Worm (Caenorhabditis elegans): ENCODE results near the gene F47D12.6.
A peak's percentile ranks its signal among the peaks of the same experiment; 100 is the strongest.

The F47D12.6 gene

DNA sequence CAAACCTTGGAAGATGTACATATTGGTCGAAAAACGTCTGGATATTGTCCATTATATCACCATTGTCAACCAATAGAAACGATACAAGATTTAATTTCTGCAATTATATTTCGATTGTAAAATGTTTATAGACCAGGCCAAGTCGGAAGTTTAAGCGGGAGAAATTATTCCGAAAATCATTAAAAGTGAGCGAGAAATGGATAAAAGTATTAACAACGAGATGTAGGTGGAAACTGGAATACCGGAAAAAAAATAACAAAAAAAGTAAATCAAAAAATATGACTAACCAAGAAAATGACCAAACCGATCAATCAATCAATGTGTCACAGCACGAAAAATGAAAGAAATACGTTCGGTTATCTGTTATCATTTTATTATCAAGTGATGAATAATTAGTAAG lies at the start of gene F47D12.6:
F47D12.6 (minus strand) TSS at position 101 of the 400 bp plus-strand sequence.
- TF ChIP-seq lin-15B (tag; optimal IDR thresholded peaks at IDR 0.05) (no peak), nhr-19 (GFP tag; conservative IDR thresholded peaks at IDR 0.05) (no peak), lin-39 (tag; optimal IDR thresholded peaks at IDR 0.05) (no peak), elt-3 (tag; optimal IDR thresholded peaks at IDR 0.05) (peak in 1 of 6 experiments; percentile 53)

DNA sequence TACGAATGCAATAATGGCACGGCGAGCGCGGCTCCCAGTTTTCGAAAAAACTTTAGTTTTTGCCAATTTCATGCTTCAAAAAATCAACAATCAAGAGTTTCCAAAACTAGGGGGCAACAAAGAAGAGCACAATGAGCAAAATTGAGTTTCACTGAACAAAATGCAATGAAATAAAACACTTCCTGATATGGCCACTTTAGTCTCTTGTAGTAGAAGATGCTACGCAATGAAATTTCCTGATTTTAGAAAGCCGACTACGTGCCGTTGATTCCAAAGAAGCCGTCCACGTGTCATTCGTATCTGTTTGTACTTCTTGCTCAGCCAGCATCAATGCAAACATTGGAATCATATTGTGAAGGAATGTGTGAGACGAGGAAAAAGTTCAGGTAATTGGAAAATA lies 47.3 kb upstream of the F47D12.6 start:
- TF ChIP-seq lin-14 (GFP tag; optimal IDR thresholded peaks at IDR 0.05): peak; percentile 23
- no peak for TF ChIP-seq egl-13 (tag; optimal IDR thresholded peaks at IDR 0.05)
- peak; percentile 71 for TF ChIP-seq fkh-10 (GFP tag; optimal IDR thresholded peaks at IDR 0.05)

ce11 chrIII:6331211-6331782 lies 44.2 kb upstream of the F47D12.6 start, which contains the start of gene C56G2.4:
C56G2.4 (plus strand) TSS chrIII:6331732.
- TF ChIP-seq efl-1 (optimal IDR thresholded peaks at IDR 0.05) (no peak), efl-1 (GFP tag; optimal IDR thresholded peaks at IDR 0.05 in 1 of 2) (peak in 1 of 2 experiments; percentile 25), unc-130 (tag; optimal IDR thresholded peaks at IDR 0.05) (no peak), lin-35 (GFP tag; optimal IDR thresholded peaks at IDR 0.05) (no peak), nhr-11 (tag; optimal IDR thresholded peaks at IDR 0.05) (no peak), lin-13 (GFP tag; optimal IDR thresholded peaks at IDR 0.05) (no peak), C04F5.9 (tag; optimal IDR thresholded peaks at IDR 0.05) (no peak), xbp-1 (tag; optimal IDR thresholded peaks at IDR 0.05) (no peak), ces-1 (GFP tag; optimal IDR thresholded peaks at IDR 0.05) (no peak), lin-14 (GFP tag; optimal IDR thresholded peaks at IDR 0.05) (peak; percentile 4), pag-3 (tag; optimal IDR thresholded peaks at IDR 0.05; ENCODE audit: borderline replicate concordance, insufficient read depth) (no peak), zip-4 (GFP tag; optimal IDR thresholded peaks at IDR 0.05) (no peak), dsc-1 (tag; optimal IDR thresholded peaks at IDR 0.05) (no peak), zag-1 (tag; optimal IDR thresholded peaks at IDR 0.05) (no peak), fkh-10 (GFP tag; optimal IDR thresholded peaks at IDR 0.05) (peak; percentile 42), grh-1 (GFP tag; IDR thresholded peaks at IDR 0.05) (no peak), ets-5 (GFP tag; IDR thresholded peaks at IDR 0.05) (no peak), hlh-17 (GFP tag; optimal IDR thresholded peaks at IDR 0.05; ENCODE audit: borderline replicate concordance) (no peak), nhr-90 (tag; optimal IDR thresholded peaks at IDR 0.05; ENCODE audit: poor library complexity) (no peak)

DNA sequence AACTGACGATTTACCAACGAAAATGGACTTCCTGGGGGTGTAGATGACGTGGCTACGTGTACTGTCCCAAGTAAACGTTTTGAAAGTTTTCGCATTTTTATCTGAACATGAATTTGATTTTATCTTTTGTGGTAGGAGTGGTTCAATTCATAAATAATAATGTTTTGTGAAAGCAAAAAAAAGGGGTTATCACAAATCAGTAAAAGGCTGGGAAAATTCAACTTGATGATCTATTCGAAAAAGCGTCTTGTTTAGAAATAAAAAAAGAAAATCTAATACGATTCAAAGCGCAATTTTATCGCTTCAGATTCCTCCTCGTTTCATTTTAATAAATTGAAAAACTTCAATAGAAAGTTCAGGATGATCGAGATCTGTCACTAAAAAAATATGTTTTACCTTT lies 37.0 kb upstream of the F47D12.6 start, which contains the start of gene C56G2.5:
C56G2.5 (minus strand) TSS at position 101 of the 400 bp plus-strand sequence.
- no peak for TF ChIP-seq unc-98 (GFP tag; IDR thresholded peaks at IDR 0.05)

DNA sequence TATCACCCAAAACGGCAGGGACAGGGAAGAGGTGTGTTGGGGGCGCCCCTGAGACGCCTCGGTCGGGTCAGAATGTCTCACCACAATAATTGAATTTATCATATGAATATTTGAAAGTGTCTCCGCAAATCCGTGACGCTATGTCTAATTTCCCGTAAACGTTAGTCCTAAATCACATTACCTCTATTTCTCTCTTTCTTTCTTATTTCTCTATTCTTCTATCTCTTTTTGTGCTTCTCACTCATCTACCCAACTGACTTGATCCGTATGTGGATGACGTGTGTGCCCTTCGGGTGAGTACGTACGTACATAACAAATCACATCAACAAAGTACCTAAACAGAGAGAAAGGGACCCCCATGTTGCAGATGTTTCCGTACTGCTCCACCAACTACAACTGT lies 30.2 kb upstream of the F47D12.6 start:
- peak; percentile 81 for TF ChIP-seq ces-1 (GFP tag; optimal IDR thresholded peaks at IDR 0.05)
- peak; percentile 48 for TF ChIP-seq nhr-47 (tag; optimal IDR thresholded peaks at IDR 0.05)
- no peak for TF ChIP-seq nhr-77 (tag; optimal IDR thresholded peaks at IDR 0.05)
- peak; percentile 98 for TF ChIP-seq fkh-10 (GFP tag; optimal IDR thresholded peaks at IDR 0.05)
- TF ChIP-seq nhr-19 (GFP tag; conservative IDR thresholded peaks at IDR 0.05): peak; percentile 18; the same call in 1 of the 2 replicates
- no peak for TF ChIP-seq skn-1 (tag; optimal IDR thresholded peaks at IDR 0.05)
- no peak for TF ChIP-seq isw-1 (GFP tag; IDR thresholded peaks at IDR 0.05)
- peak; percentile 79 for TF ChIP-seq lin-14 (GFP tag; optimal IDR thresholded peaks at IDR 0.05)
- no peak for TF ChIP-seq pax-3 (tag; optimal IDR thresholded peaks at IDR 0.05)
- no peak for TF ChIP-seq unc-86 (tag; optimal IDR thresholded peaks at IDR 0.05)
- no peak for TF ChIP-seq tlp-1 (tag; optimal IDR thresholded peaks at IDR 0.05)
- no peak for TF ChIP-seq tbx-2 (tag; optimal IDR thresholded peaks at IDR 0.05)
- TF ChIP-seq nhr-71 (tag; optimal IDR thresholded peaks at IDR 0.05): peak; percentile 48
- peak in 1 of 2 experiments; percentile 5 for TF ChIP-seq lsy-2 (tag; optimal IDR thresholded peaks at IDR 0.05)
- no peak for TF ChIP-seq snu-23 (GFP tag; optimal IDR thresholded peaks at IDR 0.05)
- no peak for TF ChIP-seq hlh-4 (tag; optimal IDR thresholded peaks at IDR 0.05)
